Fruit fly (Drosophila melanogaster) whole organism, pupa: ENCODE results near the gene CG12773.

Experiments used
- CG10348 ChIP-seq: fragments of 200-800 bp; sonication (Bioruptor generic); IDR thresholded peaks from 2 replicates; pipeline ENCODE4 v1.3.6; 2022; ENCODE audit warnings: missing biosample characterization, missing genetic modification characterization
- CG12605 ChIP-seq: fragments of 200-800 bp; sonication (Bioruptor generic); IDR thresholded peaks from 2 replicates; pipeline ENCODE4 v1.3.6; 2022; ENCODE audit warnings: missing biosample characterization, missing genetic modification characterization
- CG13204 ChIP-seq: fragments of 200-800 bp; sonication (Bioruptor generic); optimal IDR thresholded peaks from 2 replicates; lab custom pipeline; 2018; ENCODE audit warnings: missing biosample characterization, mild to moderate bottlenecking, missing genetic modification characterization, moderate library complexity
- CG14655 ChIP-seq: fragments of 200-800 bp; sonication (Bioruptor generic); optimal IDR thresholded peaks from 3 replicates; lab custom pipeline; 2017; ENCODE audit warnings: mild to moderate bottlenecking, missing biosample characterization, missing genetic modification reagents, missing genetic modification characterization
- CG15710 ChIP-seq: fragments of 200-800 bp; sonication (Bioruptor generic); optimal IDR thresholded peaks from 2 replicates; lab custom pipeline; 2018; ENCODE audit warnings: missing biosample characterization, mild to moderate bottlenecking, missing genetic modification characterization, moderate library complexity
- CG17806 ChIP-seq: fragments of 200-800 bp; sonication (Bioruptor generic); optimal IDR thresholded peaks from 2 replicates; lab custom pipeline; 2018; ENCODE audit warnings: missing biosample characterization, mild to moderate bottlenecking, missing genetic modification characterization, moderate library complexity
- CG32121 ChIP-seq: fragments of 200-800 bp; sonication (Bioruptor generic); IDR thresholded peaks from 2 replicates; pipeline ENCODE4 v1.3.6; 2022; ENCODE audit warnings: missing biosample characterization, missing genetic modification characterization
- CG34367 ChIP-seq: fragments of 200-800 bp; sonication (Bioruptor generic); optimal IDR thresholded peaks from 2 replicates; lab custom pipeline; 2018; ENCODE audit warnings: missing biosample characterization, mild to moderate bottlenecking, missing genetic modification characterization
- CG4496 ChIP-seq: fragments of 200-800 bp; sonication (Bioruptor generic); IDR thresholded peaks from 3 replicates; pipeline ENCODE4 v1.3.6; 2022; ENCODE audit warnings: missing biosample characterization, missing genetic modification characterization
- CG8159 ChIP-seq: fragments of 200-800 bp; sonication (Bioruptor generic); optimal IDR thresholded peaks from 3 replicates; lab custom pipeline; 2018; ENCODE audit warnings: missing biosample characterization, mild to moderate bottlenecking, missing genetic modification characterization, moderate library complexity
- CG8301 ChIP-seq: fragments of 200-800 bp; sonication (Bioruptor generic); optimal IDR thresholded peaks from 2 replicates; lab custom pipeline; 2018; ENCODE audit warnings: missing biosample characterization, mild to moderate bottlenecking, missing genetic modification characterization
- CG9948 ChIP-seq: fragments of 200-800 bp; sonication (Bioruptor generic); optimal IDR thresholded peaks from 2 replicates; lab custom pipeline; 2018; ENCODE audit warnings: missing biosample characterization, mild to moderate bottlenecking, missing genetic modification characterization, moderate library complexity
- D1 ChIP-seq: fragments of 200-800 bp; sonication (Bioruptor generic); optimal IDR thresholded peaks from 2 replicates; lab custom pipeline; 2018; ENCODE audit warnings: missing biosample characterization, mild to moderate bottlenecking, missing genetic modification characterization, moderate library complexity
- EcR ChIP-seq: fragments of 200-800 bp; sonication (Bioruptor generic); optimal IDR thresholded peaks from 3 replicates; lab custom pipeline; 2019; ENCODE audit warnings: missing biosample characterization, missing genetic modification characterization, mild to moderate bottlenecking, moderate library complexity, missing genetic modification reagents
- Ets98B ChIP-seq: fragments of 200-800 bp; sonication (Bioruptor generic); IDR thresholded peaks from 2 replicates; pipeline ENCODE4 v1.3.6; 2022; ENCODE audit warnings: missing biosample characterization, missing genetic modification characterization
- Pif1A ChIP-seq: fragments of 200-800 bp; sonication (Bioruptor generic); optimal IDR thresholded peaks from 3 replicates; lab custom pipeline; 2016; ENCODE audit warnings: missing biosample characterization, missing genetic modification characterization
- Pif1B ChIP-seq: fragments of 200-800 bp; sonication (Bioruptor generic); optimal IDR thresholded peaks from 3 replicates; lab custom pipeline; 2016; ENCODE audit warnings: missing biosample characterization, missing genetic modification characterization
- Snoo ChIP-seq: fragments of 200-800 bp; sonication (Bioruptor generic); optimal IDR thresholded peaks from 3 replicates; lab custom pipeline; 2017; ENCODE audit warnings: missing biosample characterization, mild to moderate bottlenecking, missing genetic modification characterization, inconsistent platforms
- fd96Ca ChIP-seq: fragments of 200-800 bp; sonication (Bioruptor generic); IDR thresholded peaks from 3 replicates; pipeline ENCODE4 v1.3.6; 2022; ENCODE audit warnings: missing biosample characterization, missing genetic modification characterization
- gl ChIP-seq: fragments of 200-800 bp; sonication (Bioruptor generic); optimal IDR thresholded peaks from 2 replicates; lab custom pipeline; 2018; ENCODE audit warnings: missing biosample characterization, mild to moderate bottlenecking, missing genetic modification characterization
- rn ChIP-seq: fragments of 200-800 bp; sonication (Bioruptor generic); IDR thresholded peaks from 2 replicates; pipeline ENCODE4 v1.3.6; 2022; ENCODE audit warnings: missing biosample characterization, missing genetic modification characterization

Gene CG12773

dm6 chrX:1346833-1347232 is 6.9 kb downstream of the CG12773 start:
- no peak for TF ChIP-seq CG8301 (tag; lab: Kevin White, UChicago)
- no peak for TF ChIP-seq rn (GFP tag; lab: Robert Waterston, UW)
- TF ChIP-seq gl (tag; lab: Kevin White, UChicago): no peak
- TF ChIP-seq CG15710: no peak
- TF ChIP-seq Snoo: no peak
- TF ChIP-seq CG34367 (tag; lab: Kevin White, UChicago): no peak
- TF ChIP-seq D1 (tag; lab: Kevin White, UChicago): no peak
- no peak for TF ChIP-seq CG10348 (GFP tag; lab: Robert Waterston, UW)

- TF ChIP-seq CG14655 (GFP tag; lab: Kevin White, UChicago): no peak
Observed at dm6 chrX:1346256-1346655, 7.5 kb downstream of the CG12773 start, which contains the start of gene Tsp2A. Gene Tsp2A, plus strand, starts transcription at chrX:1346553.

dm6 chrX:1341944-1342392 is 11.8 kb downstream of the CG12773 start, which contains the start of gene Naa30A:
Gene Naa30A, plus strand, starts transcription at chrX:1342106.
- TF ChIP-seq CG14655 (GFP tag; lab: Kevin White, UChicago) (no peak), CG8159 (tag; lab: Kevin White, UChicago) (peak; percentile 8)

DNA sequence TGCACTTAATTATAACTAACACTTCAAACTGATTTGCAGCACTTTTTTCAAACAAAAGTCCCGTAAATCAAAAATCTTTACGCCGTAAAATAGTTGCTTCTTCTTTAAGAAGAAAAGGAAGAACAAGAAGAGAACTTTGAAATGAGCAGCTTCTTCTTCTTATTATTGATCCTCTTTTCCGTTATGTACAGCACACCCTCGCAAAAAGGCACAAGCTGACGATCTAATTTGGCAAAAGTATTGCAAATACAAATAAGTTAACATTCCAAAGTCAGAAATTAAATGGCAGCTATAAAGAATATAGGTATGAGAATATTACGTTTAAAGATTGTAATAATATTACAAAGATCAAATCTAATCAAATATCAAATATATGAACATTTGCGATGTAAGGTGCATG is 12.3 kb downstream of the CG12773 start, which contains the start of gene CG11409:
CG11409 (minus strand) TSS at position 60 of the 400 bp plus-strand sequence.
- no peak for TF ChIP-seq CG8301 (tag; lab: Kevin White, UChicago)
- TF ChIP-seq CG32121: no peak
- TF ChIP-seq Pif1A (GFP tag; lab: Kevin White, UChicago): no peak
- no peak for TF ChIP-seq D1 (tag; lab: Kevin White, UChicago)
- TF ChIP-seq fd96Ca (GFP tag; lab: Robert Waterston, UW): no peak
- TF ChIP-seq CG13204: no peak
- no peak for TF ChIP-seq CG14655 (GFP tag; lab: Kevin White, UChicago)
- TF ChIP-seq EcR (GFP tag; lab: Kevin White, UChicago): no peak
- TF ChIP-seq CG17806: no peak
- TF ChIP-seq rn (GFP tag; lab: Robert Waterston, UW): no peak
- no peak for TF ChIP-seq CG4496
- TF ChIP-seq CG9948 (tag; lab: Kevin White, UChicago): no peak
- TF ChIP-seq Ets98B (GFP tag; lab: Robert Waterston, UW): no peak
- no peak for TF ChIP-seq CG8159 (tag; lab: Kevin White, UChicago)
- TF ChIP-seq Snoo: no peak

dm6 chrX:1337998-1338397 is 15.8 kb downstream of the CG12773 start:
- TF ChIP-seq Ets98B (GFP tag; lab: Robert Waterston, UW) (peak; percentile 56; the same call in 1 of the 2 replicates), CG8301 (tag; lab: Kevin White, UChicago) (no peak), fd96Ca (GFP tag; lab: Robert Waterston, UW) (0 out of 3 replicates have a peak, but pooled peaks have one; percentile 14), CG13204 (peak; percentile 76), CG34367 (tag; lab: Kevin White, UChicago) (no peak), CG32121 (0 out of 2 replicates have a peak, but pooled peaks have one; percentile 10), EcR (GFP tag; lab: Kevin White, UChicago) (peak; percentile 56)
- TF ChIP-seq, all 21 proteins: peak for 5

DNA sequence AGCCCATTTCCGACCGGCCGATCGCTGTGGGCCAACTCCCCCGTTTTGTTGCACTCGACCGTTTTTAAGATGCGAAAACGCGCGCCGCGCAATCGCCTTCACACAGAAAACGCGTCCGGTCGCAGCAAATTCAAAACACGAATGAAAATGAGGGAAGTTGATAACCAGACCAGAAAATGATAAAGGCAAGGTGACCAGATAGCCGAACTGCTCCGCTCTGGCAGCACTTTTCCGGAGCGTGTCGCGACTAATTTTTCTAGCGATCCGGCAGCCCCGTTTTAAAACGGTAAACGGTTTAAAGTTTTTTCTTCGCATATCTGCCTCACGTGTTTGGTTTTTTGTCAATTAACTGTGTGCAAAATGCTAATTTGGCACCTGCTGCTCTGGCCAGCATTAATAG is 31.6 kb downstream of the CG12773 start, which contains the start of gene DAAM:
DAAM (minus strand) TSS at position 149 of the 400 bp plus-strand sequence.
- TF ChIP-seq Pif1A (GFP tag; lab: Kevin White, UChicago) (no peak), CG34367 (tag; lab: Kevin White, UChicago) (no peak), D1 (tag; lab: Kevin White, UChicago) (no peak), CG13204 (no peak), CG32121 (0 out of 2 replicates have a peak, but pooled peaks have one; percentile 16), Pif1B (GFP tag; lab: Kevin White, UChicago) (no peak), CG4496 (peak; percentile 39; the same call in 1 of the 3 replicates), EcR (GFP tag; lab: Kevin White, UChicago) (peak; percentile 13)

DNA sequence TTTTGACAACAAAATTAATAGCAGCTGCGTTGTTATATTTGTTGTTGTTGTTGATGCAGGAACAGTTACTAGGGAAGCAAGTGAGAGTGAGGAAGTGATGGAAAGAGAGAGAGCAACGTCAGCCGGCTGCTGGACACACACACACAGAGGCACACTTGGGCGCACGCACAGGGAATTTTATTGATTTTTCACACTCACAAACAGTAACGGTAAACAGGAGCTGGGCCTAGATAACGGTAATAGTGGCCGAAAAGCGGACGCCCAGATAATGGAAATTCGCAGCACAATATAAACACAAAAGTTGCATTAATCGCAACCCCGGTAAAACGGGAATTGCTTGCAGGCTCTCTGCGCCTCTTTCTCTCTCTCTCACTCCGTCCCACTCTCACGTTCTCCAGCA is 32.1 kb downstream of the CG12773 start:
- no peak for TF ChIP-seq CG17806
- no peak for TF ChIP-seq D1 (tag; lab: Kevin White, UChicago)
- TF ChIP-seq CG14655 (GFP tag; lab: Kevin White, UChicago): no peak
- no peak for TF ChIP-seq Ets98B (GFP tag; lab: Robert Waterston, UW)
- TF ChIP-seq Snoo: no peak
- no peak for TF ChIP-seq CG34367 (tag; lab: Kevin White, UChicago)
- TF ChIP-seq rn (GFP tag; lab: Robert Waterston, UW): no peak
- TF ChIP-seq CG12605: no peak
- no peak for TF ChIP-seq CG9948 (tag; lab: Kevin White, UChicago)
- no peak for TF ChIP-seq Pif1A (GFP tag; lab: Kevin White, UChicago)
- no peak for TF ChIP-seq CG13204
- no peak for TF ChIP-seq CG15710
